Fruit fly (Drosophila melanogaster): ENCODE results near the gene CG5126.
A peak's percentile ranks its signal among the peaks of the same experiment; 100 is the strongest.

CG5126 gene

DNA sequence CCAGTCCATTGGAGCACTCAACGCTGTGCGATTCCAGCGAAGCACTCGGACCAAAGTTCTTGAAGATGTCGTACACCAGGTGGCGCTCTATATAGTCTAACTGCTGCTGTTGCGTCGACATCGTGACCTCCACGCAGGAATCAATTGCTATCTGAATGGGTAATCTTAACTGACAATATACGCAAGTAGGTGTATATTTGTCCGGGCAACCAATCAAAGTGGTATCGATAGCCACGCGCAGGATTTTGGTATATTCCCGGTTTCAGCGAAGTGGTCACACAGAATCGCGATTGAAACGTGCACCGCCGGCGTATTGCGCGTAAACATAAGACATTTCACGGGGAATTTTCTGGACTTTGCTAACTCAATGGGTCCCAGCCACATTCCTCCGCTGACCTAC lies at the start of gene CG5126, which contains the start of gene Tgt:
Gene CG5126 (minus strand): TSS at position 222 of the 400 bp plus-strand sequence.
Gene Tgt (plus strand): TSS at position 267 of the 400 bp plus-strand sequence.
- no peak for TF ChIP-seq noc (tag; optimal IDR thresholded peaks at IDR 0.05)

DNA sequence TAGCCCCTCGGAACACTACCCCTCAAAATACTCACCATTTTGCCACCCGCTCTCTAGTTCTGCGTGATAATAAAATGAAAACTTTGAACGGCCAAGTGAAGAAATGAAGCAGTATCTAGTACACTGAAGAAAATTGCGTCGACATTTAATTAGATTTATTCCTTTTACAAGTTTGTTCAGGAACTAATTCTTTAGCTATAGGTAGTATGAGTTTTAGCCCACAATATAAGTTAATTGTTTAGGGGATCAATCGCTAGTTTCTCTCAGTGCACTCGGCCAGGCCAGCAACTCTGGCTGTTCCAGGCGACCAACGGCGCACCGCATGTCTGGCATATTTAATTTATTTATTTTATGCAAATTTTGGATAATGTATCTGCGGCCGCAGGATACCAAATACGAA lies 46.9 kb upstream of the CG5126 start:
- TF ChIP-seq noc (tag; optimal IDR thresholded peaks at IDR 0.05) = no peak

DNA sequence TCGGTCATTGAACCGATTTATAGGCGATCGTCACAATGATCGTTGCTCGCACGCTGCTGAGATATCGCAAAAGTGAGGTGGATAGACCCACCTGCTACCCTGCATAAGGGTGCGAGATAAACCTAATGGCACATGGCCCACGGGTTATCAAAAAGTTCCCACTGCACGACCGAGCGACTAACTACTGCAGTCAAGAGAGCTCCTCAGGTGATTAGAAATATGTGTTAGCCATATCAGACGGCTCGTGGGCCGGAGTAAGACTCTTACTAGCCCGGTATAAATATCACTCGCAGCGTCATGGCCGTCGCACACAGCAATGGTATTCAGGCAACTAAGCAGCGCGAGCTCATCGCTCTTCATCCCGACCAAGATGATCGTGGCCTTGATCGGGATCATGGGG lies 35.2 kb upstream of the CG5126 start, which contains the start of gene CG42329:
Gene CG42329 (plus strand): TSS at position 301 of the 400 bp plus-strand sequence.
- no peak for TF ChIP-seq noc (tag; optimal IDR thresholded peaks at IDR 0.05)

DNA sequence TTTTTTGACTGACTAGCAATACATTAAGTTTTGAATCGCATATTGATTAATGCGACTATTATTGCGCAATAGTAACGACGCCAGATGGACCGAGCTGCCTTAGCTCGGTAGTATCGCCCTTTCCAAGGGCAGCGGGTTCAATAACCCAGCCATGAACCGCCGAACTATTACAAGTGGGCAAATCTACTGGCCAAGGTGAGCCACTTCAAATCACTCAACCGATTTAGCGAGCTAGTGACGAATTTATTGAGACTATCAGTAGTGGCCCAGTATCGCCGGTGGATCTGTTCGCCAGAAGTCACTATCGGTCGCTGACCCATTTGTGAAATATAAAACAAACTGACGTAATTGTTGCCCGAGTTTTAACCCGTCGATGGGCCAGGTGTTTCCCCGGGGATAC lies 34.7 kb upstream of the CG5126 start:
- TF ChIP-seq noc (tag; optimal IDR thresholded peaks at IDR 0.05) = no peak

DNA sequence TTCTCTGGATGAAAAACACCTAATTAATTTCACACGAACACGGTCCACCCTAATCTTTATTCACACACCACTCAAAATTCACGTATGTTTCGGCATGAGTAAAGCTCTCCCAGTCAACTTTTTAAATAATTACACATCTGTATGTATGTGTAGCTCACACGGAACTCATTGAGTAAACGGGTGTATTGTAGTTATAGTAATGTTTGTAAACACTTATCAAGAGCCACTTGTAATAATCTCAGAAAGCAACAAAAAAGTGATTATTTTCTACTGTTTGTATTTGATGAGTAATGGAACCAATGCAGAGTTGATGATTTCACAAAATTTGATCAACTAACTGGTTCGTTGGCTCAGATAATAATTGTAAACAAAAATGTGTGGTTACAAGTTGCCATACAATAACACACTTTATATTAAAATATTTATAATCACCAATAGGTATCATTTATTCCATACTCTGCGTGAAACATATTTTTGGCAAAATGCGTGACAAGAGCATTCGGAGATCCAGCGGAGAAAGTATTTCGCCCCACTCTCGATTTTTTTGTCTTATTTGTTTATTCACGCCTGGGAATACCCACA lies 34.2 kb upstream of the CG5126 start:
- peak; percentile 44 for TF ChIP-seq noc (tag; optimal IDR thresholded peaks at IDR 0.05)

DNA sequence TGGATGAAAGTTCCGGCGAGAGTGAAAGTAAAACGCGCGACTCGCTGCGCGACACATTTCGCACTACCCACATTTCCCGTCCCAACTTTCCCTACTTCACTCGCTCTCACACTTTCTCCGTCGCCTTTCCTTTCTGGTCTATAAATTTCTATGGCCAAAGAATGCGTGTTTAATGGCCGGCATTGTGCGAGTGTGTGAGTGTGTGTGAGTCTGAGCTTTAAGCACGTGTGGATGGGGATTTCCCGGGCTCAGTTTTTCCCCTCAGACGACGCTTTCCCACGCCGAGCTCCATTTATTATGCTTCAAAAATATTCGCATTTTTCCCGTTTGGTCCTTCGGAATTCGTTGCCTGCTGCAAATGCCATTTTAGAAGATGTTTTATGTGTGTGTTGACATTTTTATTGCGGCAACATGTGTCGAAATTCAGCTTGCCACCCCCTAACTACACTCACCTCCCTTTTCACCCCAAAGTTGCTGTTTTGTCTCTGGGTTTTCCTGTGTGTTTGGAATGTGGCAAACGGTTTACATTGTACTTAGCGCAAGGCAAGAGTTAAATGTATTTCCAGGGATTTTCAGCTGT lies 33.3 kb upstream of the CG5126 start:
- TF ChIP-seq noc (tag; optimal IDR thresholded peaks at IDR 0.05) = no peak

DNA sequence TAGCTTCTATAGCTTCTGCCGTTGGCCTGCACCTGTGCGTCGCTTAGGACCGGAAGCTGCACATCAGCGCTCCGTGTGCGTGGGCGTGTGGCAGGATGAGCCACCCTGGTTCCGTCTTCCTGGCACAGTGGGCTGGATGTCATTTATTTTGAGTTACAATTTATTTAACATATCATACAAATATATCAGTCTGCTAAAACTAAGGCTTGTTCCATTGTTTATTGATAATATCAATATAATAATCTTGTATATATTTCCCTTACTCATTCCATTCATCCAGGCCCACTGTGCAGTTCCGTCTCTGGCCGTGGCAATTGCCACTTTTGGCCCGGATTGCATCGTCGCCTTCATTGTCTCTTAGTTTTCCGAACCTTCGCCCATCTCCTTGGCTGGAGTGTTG lies 30.6 kb upstream of the CG5126 start:
- no peak for TF ChIP-seq noc (tag; optimal IDR thresholded peaks at IDR 0.05)

DNA sequence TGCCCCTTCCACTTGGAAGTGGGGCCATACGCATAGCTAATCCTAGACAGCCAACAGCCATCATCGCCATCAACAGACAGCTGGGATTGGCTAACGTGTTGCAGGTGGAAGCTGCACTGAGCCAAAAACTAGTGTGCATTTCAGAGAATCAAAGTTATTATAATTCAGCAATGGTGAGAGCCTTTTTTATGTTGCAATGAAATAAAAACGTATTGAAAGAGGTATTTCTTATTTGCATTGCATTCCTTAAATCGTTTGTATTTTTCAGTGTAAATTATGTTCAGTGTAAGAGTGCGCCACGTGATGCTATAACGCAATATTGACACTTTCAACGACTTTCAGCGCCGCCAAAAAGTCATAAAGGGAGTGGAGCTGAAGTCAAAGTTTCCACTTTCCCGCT lies 29.8 kb upstream of the CG5126 start:
- no peak for TF ChIP-seq noc (tag; optimal IDR thresholded peaks at IDR 0.05)

DNA sequence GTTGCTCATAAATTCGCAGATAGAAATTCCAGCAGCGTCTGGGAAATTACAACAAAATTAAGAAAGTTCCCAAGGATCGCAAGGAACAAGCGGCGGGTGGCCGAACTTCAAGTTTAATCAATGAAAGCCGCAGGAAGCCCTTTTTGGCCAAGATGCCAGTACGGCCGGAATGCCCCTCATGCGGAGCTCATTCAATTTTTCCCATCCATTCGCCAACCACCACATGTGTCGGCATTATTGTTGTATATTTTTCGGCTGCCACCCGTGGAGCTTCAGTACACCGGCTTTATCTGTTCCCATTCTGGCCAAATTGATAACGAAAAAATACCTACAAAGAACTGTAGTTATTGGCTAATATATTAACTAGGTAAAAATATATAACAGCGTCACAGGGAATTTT lies 27.7 kb upstream of the CG5126 start:
- no peak for TF ChIP-seq noc (tag; optimal IDR thresholded peaks at IDR 0.05)

DNA sequence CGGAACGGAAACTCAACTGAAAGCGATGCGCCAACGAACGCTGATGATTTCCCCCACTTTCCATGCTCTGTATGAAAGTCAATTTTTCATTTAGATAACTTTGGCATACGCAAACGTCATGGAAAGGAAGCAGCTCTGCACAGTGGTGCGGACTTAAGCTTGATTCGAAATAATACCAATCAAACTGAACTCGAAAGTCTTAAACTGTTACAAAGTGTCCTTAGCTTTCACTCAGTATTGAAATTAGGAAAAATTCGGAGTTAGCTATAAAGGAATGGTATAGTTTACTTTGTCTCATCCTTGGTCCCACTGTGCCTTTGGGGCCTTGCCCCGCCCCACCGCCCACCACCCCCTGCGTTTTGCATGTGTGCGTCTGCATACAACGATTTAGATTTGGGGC lies 23.6 kb upstream of the CG5126 start:
- TF ChIP-seq noc (tag; optimal IDR thresholded peaks at IDR 0.05) = no peak

DNA sequence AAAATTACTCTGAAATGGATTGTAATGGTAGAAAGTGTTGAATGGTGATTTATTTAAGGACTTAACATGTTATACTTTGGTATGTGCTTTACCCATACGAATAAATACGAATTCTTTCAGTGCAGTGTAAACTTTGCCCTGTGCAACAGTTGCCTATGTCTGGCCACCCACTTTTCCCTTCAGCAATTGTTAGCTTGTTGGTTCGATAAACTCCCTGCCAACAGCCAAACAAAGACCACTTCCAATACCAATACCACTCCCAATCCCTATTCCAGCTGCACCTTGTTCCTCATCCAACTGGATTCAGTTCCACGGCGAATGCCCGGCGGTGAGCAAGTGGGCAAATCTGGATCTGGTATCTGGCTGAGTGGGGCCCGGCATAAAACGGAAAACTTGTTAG lies 20.1 kb upstream of the CG5126 start, which contains the start of gene CG14342:
Gene CG14342 (plus strand): TSS at position 301 of the 400 bp plus-strand sequence.
- TF ChIP-seq noc (tag; optimal IDR thresholded peaks at IDR 0.05) = no peak

DNA sequence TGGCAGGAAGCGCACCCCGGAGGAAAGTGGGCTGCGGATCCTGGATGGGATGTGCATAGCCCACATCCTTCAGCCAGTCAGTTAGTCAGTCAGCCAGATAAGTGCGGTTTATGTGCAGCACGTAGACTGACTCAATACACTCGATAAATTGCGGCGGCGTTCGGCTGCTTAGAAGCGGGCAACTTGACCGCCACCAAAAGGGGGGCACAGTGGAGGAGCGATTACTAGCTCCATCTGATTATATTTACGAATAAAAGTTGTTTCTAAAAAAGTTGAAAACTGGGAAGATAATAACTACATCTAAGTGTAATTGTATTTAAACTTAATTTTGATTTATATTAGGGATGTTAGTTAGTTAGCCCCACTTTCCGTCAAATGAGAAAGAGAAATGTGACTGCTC lies 18.6 kb upstream of the CG5126 start:
- no peak for TF ChIP-seq noc (tag; optimal IDR thresholded peaks at IDR 0.05)

DNA sequence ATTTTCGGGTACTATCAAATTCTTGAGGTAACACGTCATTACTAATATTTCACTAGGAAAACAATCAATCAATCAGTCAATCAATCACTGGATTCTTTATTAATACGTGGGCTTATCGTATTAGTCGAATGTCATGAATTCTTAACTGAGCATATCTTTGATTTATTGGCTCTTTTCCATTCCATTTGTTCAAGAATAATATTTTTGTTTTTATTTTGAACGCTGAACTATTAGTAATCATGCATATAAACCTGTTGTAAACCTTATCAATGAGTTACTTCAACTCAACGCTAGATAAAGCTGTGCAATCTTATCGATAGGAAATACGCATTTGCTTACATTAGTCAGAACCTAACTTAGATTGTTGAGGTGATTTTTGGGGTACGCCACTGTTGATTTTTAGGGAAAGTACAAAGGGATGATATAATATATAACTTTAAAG lies 17.6 kb upstream of the CG5126 start:
- no peak for TF ChIP-seq noc (tag; optimal IDR thresholded peaks at IDR 0.05)

DNA sequence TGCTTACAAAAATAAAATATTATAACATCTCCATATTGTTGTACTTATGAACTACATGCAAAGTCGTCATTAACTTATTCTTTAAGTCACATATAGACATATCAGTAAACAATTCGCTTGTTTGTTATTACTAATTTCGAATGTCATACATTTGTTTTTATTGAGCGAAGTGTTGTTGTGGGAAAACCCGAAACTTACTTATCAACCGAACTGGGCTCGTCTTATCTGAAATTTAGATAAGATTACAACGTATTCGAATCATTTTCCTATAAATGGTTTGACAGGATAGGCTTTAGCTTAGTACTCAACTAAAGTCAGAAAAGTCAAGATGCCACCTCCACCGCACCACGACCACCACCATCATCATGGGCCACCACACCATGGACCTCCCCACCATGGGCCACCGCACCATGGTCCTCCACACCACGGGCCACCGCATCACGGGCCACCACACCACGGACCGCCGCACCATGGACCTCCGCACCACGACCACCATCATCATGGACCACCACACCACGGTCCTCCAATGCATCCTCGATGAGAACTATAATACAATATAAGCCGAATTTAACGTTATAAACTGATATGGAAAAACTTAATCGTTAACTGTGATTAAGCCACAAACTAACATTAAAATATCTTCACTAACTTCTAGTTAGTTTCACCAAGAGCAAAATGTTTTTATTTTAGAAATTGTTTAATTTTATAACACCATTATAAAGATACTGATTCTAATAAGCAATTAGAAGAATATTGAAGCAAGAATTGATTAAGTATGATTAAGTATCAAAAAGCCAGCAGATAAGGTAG lies 16.3 kb upstream of the CG5126 start, which contains the start of the genes CG43349 and CG5011:
Gene CG43349 (plus strand): TSS at position 294 of the 810 bp plus-strand sequence.
Gene CG5011 (plus strand): TSS at position 760 of the 810 bp plus-strand sequence.
- no peak for TF ChIP-seq noc (tag; optimal IDR thresholded peaks at IDR 0.05)

DNA sequence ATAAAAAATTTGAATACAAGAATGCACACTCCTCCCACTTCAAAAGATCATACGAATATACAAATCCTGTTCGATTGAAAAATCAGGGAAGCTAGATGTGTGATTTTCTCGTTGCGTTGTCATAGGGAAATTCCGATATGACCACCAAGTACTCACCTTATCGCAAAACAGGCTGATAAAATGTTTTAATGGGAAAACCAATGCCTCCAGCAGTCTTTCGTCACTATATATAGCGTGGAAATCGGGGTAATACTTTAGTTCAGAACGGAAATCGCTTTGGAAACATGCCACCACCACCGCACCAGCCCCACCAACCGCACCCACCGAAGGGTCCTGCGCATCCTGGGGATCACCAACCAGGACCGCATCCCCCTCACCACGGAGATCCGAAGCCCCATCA lies 15.3 kb upstream of the CG5126 start, which contains the start of the genes CG5139 and CG43348:
Gene CG5139 (minus strand): TSS at position 101 of the 400 bp plus-strand sequence.
Gene CG43348 (plus strand): TSS at position 247 of the 400 bp plus-strand sequence.
- TF ChIP-seq noc (tag; optimal IDR thresholded peaks at IDR 0.05) = no peak
